Fruit fly (Drosophila melanogaster): ENCODE data around the gene sens.

The sens gene

dm6 chr3L:13412200-13412885, 11.4 kb upstream of the sens start, which contains the start of the genes CG10222 and flr (continued):
- TF ChIP-seq dmrt11E (tag; optimal IDR thresholded peaks at IDR 0.05) (no peak), CG3847 (GFP tag; IDR thresholded peaks at IDR 0.05) (no peak), PHDP (tag; optimal IDR thresholded peaks at IDR 0.05) (no peak), CG17829 (tag; optimal IDR thresholded peaks at IDR 0.05) (peak; percentile 40), Spps (tag; optimal IDR thresholded peaks at IDR 0.05) (no peak), sd (tag; optimal IDR thresholded peaks at IDR 0.05) (no peak), her (GFP tag; optimal IDR thresholded peaks at IDR 0.05) (no peak), Sry-β (GFP tag; optimal IDR thresholded peaks at IDR 0.05) (no peak), CG11093 (GFP tag; IDR thresholded peaks at IDR 0.05) (no peak), CG5180 (GFP tag; optimal IDR thresholded peaks at IDR 0.05) (no peak), psq (GFP tag; optimal IDR thresholded peaks at IDR 0.05) (no peak), fd96Cb (tag; optimal IDR thresholded peaks at IDR 0.05) (no peak), gsb (GFP tag; IDR thresholded peaks at IDR 0.05) (no peak), CG7963 (GFP tag; IDR thresholded peaks at IDR 0.05; ENCODE audit: partially characterized antibody) (0 out of 3 replicates have a peak, but pooled peaks have one; percentile 44), Sox100B (GFP tag; optimal IDR thresholded peaks at IDR 0.05) (no peak), NK7.1 (GFP tag; optimal IDR thresholded peaks at IDR 0.05) (no peak), CG12744 (GFP tag; optimal IDR thresholded peaks at IDR 0.05) (no peak), stwl (tag; optimal IDR thresholded peaks at IDR 0.05) (peak; percentile 57), Fer1 (GFP tag; optimal IDR thresholded peaks at IDR 0.05) (no peak), tap (tag; optimal IDR thresholded peaks at IDR 0.05) (no peak), NC2α (GFP tag; optimal IDR thresholded peaks at IDR 0.05) (no peak), onecut (GFP tag; IDR thresholded peaks at IDR 0.05) (no peak), Hmx (GFP tag; optimal IDR thresholded peaks at IDR 0.05) (no peak), tx (GFP tag; optimal IDR thresholded peaks at IDR 0.05) (no peak), H2.0 (GFP tag; IDR thresholded peaks at IDR 0.05) (no peak), corto (GFP tag; optimal IDR thresholded peaks at IDR 0.05) (no peak), trem (tag; optimal IDR thresholded peaks at IDR 0.05) (peak; percentile 41), odd (GFP tag; optimal IDR thresholded peaks at IDR 0.05) (no peak), esg (GFP tag; conservative IDR thresholded peaks at IDR 0.05) (no peak), cad (GFP tag; optimal IDR thresholded peaks at IDR 0.05) (no peak), CG1024 (GFP tag; IDR thresholded peaks at IDR 0.05) (no peak), HmgZ (tag; optimal IDR thresholded peaks at IDR 0.05) (no peak), CG17912 (GFP tag; optimal IDR thresholded peaks at IDR 0.05) (no peak), CG4820 (GFP tag; optimal IDR thresholded peaks at IDR 0.05) (no peak), MESR4 (GFP tag; optimal IDR thresholded peaks at IDR 0.05) (no peak), CG9215 (GFP tag; IDR thresholded peaks at IDR 0.05) (0 out of 2 replicates have a peak, but pooled peaks have one; percentile 8), h (optimal IDR thresholded peaks at IDR 0.05) (no peak), bbx (GFP tag; IDR thresholded peaks at IDR 0.05; ENCODE audit: partially characterized antibody) (peak; percentile 67), CG11695 (GFP tag; IDR thresholded peaks at IDR 0.05) (no peak), D19A (tag; optimal IDR thresholded peaks at IDR 0.05) (no peak), salm (tag; optimal IDR thresholded peaks at IDR 0.05) (no peak), jing (GFP tag; optimal IDR thresholded peaks at IDR 0.05) (no peak), Kr (GFP tag; optimal IDR thresholded peaks at IDR 0.05) (peak; percentile 98), hkb (optimal IDR thresholded peaks at IDR 0.05) (no peak), hkb (GFP tag; IDR thresholded peaks at IDR 0.05) (no peak), CkIIα-i1 (GFP tag; IDR thresholded peaks at IDR 0.05) (no peak), zfh1 (GFP tag; IDR thresholded peaks at IDR 0.05) (no peak), CG12391 (tag; optimal IDR thresholded peaks at IDR 0.05) (peak; percentile 42), amos (GFP tag; IDR thresholded peaks at IDR 0.05; ENCODE audit: partially characterized antibody) (peak; percentile 68), rib (GFP tag; IDR thresholded peaks at IDR 0.05) (no peak), kni (GFP tag; optimal IDR thresholded peaks at IDR 0.05) (no peak)
